Fruit fly (Drosophila melanogaster) whole organism, embryonic: Measurements from ENCODE around the gene CG5913.

Experiments
- Atf3 ChIP-seq: fragments of 200-800 bp; sonication (Bioruptor generic); optimal IDR thresholded peaks from 3 replicates; lab custom pipeline; 2016; ENCODE audit warnings: missing biosample characterization, missing genetic modification characterization
- B-H2 ChIP-seq: fragments of 200-800 bp; sonication (Bioruptor generic); optimal IDR thresholded peaks from 2 replicates; lab custom pipeline; 2018; ENCODE audit warnings: missing biosample characterization, mild to moderate bottlenecking, missing genetic modification characterization
- CG10462 ChIP-seq: fragments of 200-800 bp; sonication (Bioruptor generic); optimal IDR thresholded peaks from 2 replicates; lab custom pipeline; 2016; ENCODE audit warnings: missing biosample characterization, missing genetic modification characterization
- CG10654 ChIP-seq: fragments of 200-800 bp; sonication (Bioruptor generic); optimal IDR thresholded peaks from 2 replicates; lab custom pipeline; 2016; ENCODE audit warnings: missing biosample characterization, missing genetic modification characterization
- CG10959 ChIP-seq: fragments of 200-800 bp; sonication (Bioruptor generic); IDR thresholded peaks from 2 replicates; pipeline ENCODE4 v1.3.6; 2022; ENCODE audit warnings: missing biosample characterization, missing genetic modification characterization
- CG12155 ChIP-seq: fragments of 200-800 bp; sonication (Bioruptor generic); optimal IDR thresholded peaks from 3 replicates; lab custom pipeline; 2016; ENCODE audit warnings: missing biosample characterization, missing genetic modification characterization
- CG13424 ChIP-seq: fragments of 200-800 bp; sonication (Bioruptor generic); optimal IDR thresholded peaks from 2 replicates; lab custom pipeline; 2019; ENCODE audit warnings: missing biosample characterization, mild to moderate bottlenecking, missing genetic modification characterization, moderate library complexity
- CG14965 ChIP-seq: fragments of 200-800 bp; sonication (Bioruptor generic); optimal IDR thresholded peaks from 2 replicates; lab custom pipeline; 2016; ENCODE audit warnings: missing biosample characterization, missing genetic modification characterization, borderline replicate concordance
- CG15479 ChIP-seq: fragments of 200-800 bp; sonication (Bioruptor generic); optimal IDR thresholded peaks from 3 replicates; lab custom pipeline; 2019; ENCODE audit warnings: missing biosample characterization, mild to moderate bottlenecking, missing genetic modification characterization, moderate library complexity
- CG16779 ChIP-seq: fragments of 200-800 bp; sonication (Bioruptor generic); IDR thresholded peaks from 2 replicates; pipeline ENCODE4 v1.3.6; 2022; ENCODE audit warnings: missing biosample characterization, missing genetic modification characterization
- CG18764 ChIP-seq: fragments of 200-800 bp; sonication (Bioruptor generic); optimal IDR thresholded peaks from 3 replicates; lab custom pipeline; 2016; ENCODE audit warnings: missing biosample characterization, missing genetic modification characterization
- CG2120 ChIP-seq: fragments of 200-800 bp; sonication (Bioruptor generic); optimal IDR thresholded peaks from 3 replicates; lab custom pipeline; 2016; ENCODE audit warnings: missing biosample characterization, missing genetic modification characterization
- CG30431 ChIP-seq: fragments of 200-800 bp; sonication (Bioruptor generic); optimal IDR thresholded peaks from 2 replicates; lab custom pipeline; 2017; ENCODE audit warnings: missing biosample characterization, missing genetic modification characterization
- CG3065 ChIP-seq: fragments of 200-800 bp; sonication (Bioruptor generic); optimal IDR thresholded peaks from 2 replicates; lab custom pipeline; 2016; ENCODE audit warnings: missing biosample characterization, missing genetic modification characterization
- CG32532 ChIP-seq: fragments of 200-800 bp; sonication (Bioruptor generic); IDR thresholded peaks from 2 replicates; pipeline ENCODE4 v1.3.6; 2022; ENCODE audit warnings: missing biosample characterization, missing genetic modification characterization
- CG33557 ChIP-seq: fragments of 200-800 bp; sonication (Bioruptor generic); optimal IDR thresholded peaks from 2 replicates; lab custom pipeline; 2019; ENCODE audit warnings: missing biosample characterization, mild to moderate bottlenecking, missing genetic modification characterization, moderate library complexity
- CG42726 ChIP-seq: fragments of 200-800 bp; sonication (Bioruptor generic); IDR thresholded peaks from 2 replicates; pipeline ENCODE4 v1.3.6; 2022; ENCODE audit warnings: missing biosample characterization, missing genetic modification characterization; ENCODE audit not compliant: partially characterized antibody
- CG4282 ChIP-seq: fragments of 200-800 bp; sonication (Bioruptor generic); optimal IDR thresholded peaks from 2 replicates; lab custom pipeline; 2016; ENCODE audit warnings: missing biosample characterization, missing genetic modification characterization
- CG4707 ChIP-seq: fragments of 200-800 bp; sonication (Bioruptor generic); optimal IDR thresholded peaks from 2 replicates; lab custom pipeline; 2018; ENCODE audit warnings: missing biosample characterization, mild to moderate bottlenecking, missing genetic modification characterization, moderate library complexity
- CG4854 ChIP-seq: fragments of 200-800 bp; sonication (Bioruptor generic); optimal IDR thresholded peaks from 2 replicates; lab custom pipeline; 2016; ENCODE audit warnings: missing biosample characterization, missing genetic modification characterization, inconsistent platforms
- CG5953 ChIP-seq: fragments of 200-800 bp; sonication (Bioruptor generic); IDR thresholded peaks from 2 replicates; pipeline ENCODE4 v1.3.6; 2022; ENCODE audit warnings: missing biosample characterization, missing genetic modification characterization
- CG8388 ChIP-seq: fragments of 200-800 bp; sonication (Bioruptor generic); optimal IDR thresholded peaks from 2 replicates; lab custom pipeline; 2019; ENCODE audit warnings: missing biosample characterization, mild to moderate bottlenecking, missing genetic modification characterization, moderate library complexity
- D19A ChIP-seq: fragments of 200-800 bp; optimal IDR thresholded peaks from 3 replicates; lab custom pipeline; 2019; ENCODE audit warnings: missing biosample characterization, mild to moderate bottlenecking, missing genetic modification characterization, moderate library complexity
- Dek ChIP-seq: fragments of 200-800 bp; sonication (Bioruptor generic); optimal IDR thresholded peaks from 3 replicates; lab custom pipeline; 2019; ENCODE audit warnings: missing biosample characterization, mild to moderate bottlenecking, missing genetic modification characterization, moderate library complexity
- Ets65A ChIP-seq: fragments of 200-800 bp; sonication (Bioruptor generic); peaks from one replicate; lab custom pipeline; 2016; ENCODE audit warnings: missing biosample characterization, missing genetic modification characterization
- Fer1 ChIP-seq: fragments of 200-800 bp; sonication (Bioruptor generic); optimal IDR thresholded peaks from 2 replicates; lab custom pipeline; 2017; ENCODE audit warnings: missing biosample characterization, mild to moderate bottlenecking, missing genetic modification characterization
- Hsf ChIP-seq: fragments of 200-800 bp; sonication (Bioruptor generic); optimal IDR thresholded peaks from 3 replicates; lab custom pipeline; 2016; ENCODE audit warnings: missing biosample characterization, missing genetic modification characterization
- Nf-YA ChIP-seq: fragments of 200-800 bp; sonication (Bioruptor generic); IDR thresholded peaks from 2 replicates; pipeline ENCODE4 v1.3.6; 2022; ENCODE audit warnings: missing biosample characterization, missing genetic modification characterization
- Sry-β ChIP-seq: fragments of 200-800 bp; sonication (Bioruptor generic); optimal IDR thresholded peaks from 2 replicates; lab custom pipeline; 2018; ENCODE audit warnings: missing biosample characterization, mild to moderate bottlenecking, missing genetic modification characterization, moderate library complexity
- al ChIP-seq: fragments of 200-800 bp; sonication (Bioruptor generic); IDR thresholded peaks from 2 replicates; pipeline ENCODE4 v1.3.6; 2022; ENCODE audit warnings: missing biosample characterization, missing genetic modification characterization
- amos ChIP-seq: fragments of 200-800 bp; sonication (Bioruptor generic); IDR thresholded peaks from 2 replicates; pipeline ENCODE4 v1.3.6; 2022; ENCODE audit warnings: missing biosample characterization, missing genetic modification characterization; ENCODE audit not compliant: partially characterized antibody
- ato ChIP-seq: fragments of 200-800 bp; sonication (Bioruptor generic); IDR thresholded peaks from 2 replicates; pipeline ENCODE4 v1.3.6; 2022; ENCODE audit warnings: missing biosample characterization, missing genetic modification characterization; ENCODE audit not compliant: partially characterized antibody
- corto ChIP-seq: fragments of 200-800 bp; sonication (Bioruptor generic); optimal IDR thresholded peaks from 2 replicates; lab custom pipeline; 2016; ENCODE audit warnings: missing biosample characterization, mild to moderate bottlenecking, missing genetic modification characterization, moderate library complexity
- dpn ChIP-seq, 2 experiments: fragments of 200-800 bp; sonication (Bioruptor generic); optimal IDR thresholded peaks; 3 replicates each; lab custom pipeline; 2016; ENCODE audit warnings: missing biosample characterization in 2 of 2, missing genetic modification characterization in 2 of 2
- dysf ChIP-seq: fragments of 200-800 bp; sonication (Bioruptor generic); IDR thresholded peaks from 3 replicates; pipeline ENCODE4 v1.3.6; 2022; ENCODE audit warnings: missing biosample characterization, missing genetic modification characterization
- esg ChIP-seq: fragments of 200-800 bp; sonication (Bioruptor generic); conservative IDR thresholded peaks from 2 replicates; pipeline ENCODE4 v1.3.6; 2022; ENCODE audit warnings: missing biosample characterization, missing genetic modification characterization
- fd102C ChIP-seq: fragments of 200-800 bp; sonication (Bioruptor generic); optimal IDR thresholded peaks from 2 replicates; lab custom pipeline; 2018; ENCODE audit warnings: missing biosample characterization, mild to moderate bottlenecking, missing genetic modification characterization, moderate library complexity
- gem ChIP-seq: fragments of 200-800 bp; sonication (Bioruptor generic); optimal IDR thresholded peaks from 2 replicates; lab custom pipeline; 2019; ENCODE audit warnings: missing biosample characterization, mild to moderate bottlenecking, missing genetic modification characterization, moderate library complexity
- gsb-n ChIP-seq: fragments of 200-800 bp; sonication (Bioruptor generic); optimal IDR thresholded peaks from 3 replicates; lab custom pipeline; 2018; ENCODE audit warnings: missing biosample characterization, mild to moderate bottlenecking, missing genetic modification characterization
- inv ChIP-seq: fragments of 200-800 bp; sonication (Bioruptor generic); IDR thresholded peaks from 2 replicates; pipeline ENCODE4 v1.3.6; 2022; ENCODE audit warnings: missing biosample characterization, missing genetic modification characterization; ENCODE audit not compliant: partially characterized antibody
- jumu ChIP-seq: fragments of 200-800 bp; sonication (Bioruptor generic); optimal IDR thresholded peaks from 3 replicates; lab custom pipeline; 2016; ENCODE audit warnings: missing biosample characterization, missing genetic modification characterization
- lbe ChIP-seq: fragments of 200-800 bp; sonication (Bioruptor generic); optimal IDR thresholded peaks from 2 replicates; lab custom pipeline; 2016; ENCODE audit warnings: missing biosample characterization, mild to moderate bottlenecking, missing genetic modification characterization
- mld ChIP-seq: fragments of 200-800 bp; sonication (Bioruptor generic); IDR thresholded peaks from 3 replicates; pipeline ENCODE4 v1.3.6; 2022; ENCODE audit warnings: missing biosample characterization, missing genetic modification characterization; ENCODE audit not compliant: partially characterized antibody
- nerfin-1 ChIP-seq: fragments of 200-800 bp; sonication (Bioruptor generic); optimal IDR thresholded peaks from 3 replicates; lab custom pipeline; 2019; ENCODE audit warnings: missing biosample characterization, mild to moderate bottlenecking, missing genetic modification characterization, moderate library complexity
- p53 ChIP-seq: fragments of 200-800 bp; sonication (Bioruptor generic); optimal IDR thresholded peaks from 2 replicates; lab custom pipeline; 2016; ENCODE audit warnings: missing biosample characterization, missing genetic modification characterization
- peb ChIP-seq: fragments of 200-800 bp; sonication (Bioruptor generic); IDR thresholded peaks from 2 replicates; pipeline ENCODE4 v1.3.6; 2022; ENCODE audit warnings: missing biosample characterization, missing genetic modification characterization
- prd ChIP-seq, 3 experiments: fragments of >200 bp in 2 of 3; fragments of 200-800 bp in 1 of 3; sonication (Bioruptor generic) in 1 of 3; optimal IDR thresholded peaks in 2 of 3; IDR thresholded peaks in 1 of 3; 2 replicates in 2 of 3; 3 replicates in 1 of 3; pipeline versions ENCODE4 v1.3.6 to Lab custom; 2017 to 2022; ENCODE audit warnings: missing biosample characterization in 1 of 3, missing genetic modification characterization in 1 of 3
- sens-2 ChIP-seq: fragments of 200-800 bp; sonication (Bioruptor generic); IDR thresholded peaks from 2 replicates; pipeline ENCODE4 v1.3.6; 2022; ENCODE audit warnings: missing biosample characterization, missing genetic modification characterization
- tap ChIP-seq: fragments of 200-800 bp; optimal IDR thresholded peaks from 3 replicates; lab custom pipeline; 2019; ENCODE audit warnings: missing biosample characterization, mild to moderate bottlenecking, missing genetic modification characterization, moderate library complexity
- trem ChIP-seq: fragments of 200-800 bp; optimal IDR thresholded peaks from 3 replicates; lab custom pipeline; 2019; ENCODE audit warnings: missing biosample characterization, mild to moderate bottlenecking, missing genetic modification characterization, moderate library complexity
- unc-4 ChIP-seq: fragments of 200-800 bp; sonication (Bioruptor generic); IDR thresholded peaks from 2 replicates; pipeline ENCODE4 v1.3.6; 2022; ENCODE audit warnings: missing biosample characterization, missing genetic modification characterization; ENCODE audit not compliant: partially characterized antibody

CG5913 gene

DNA sequence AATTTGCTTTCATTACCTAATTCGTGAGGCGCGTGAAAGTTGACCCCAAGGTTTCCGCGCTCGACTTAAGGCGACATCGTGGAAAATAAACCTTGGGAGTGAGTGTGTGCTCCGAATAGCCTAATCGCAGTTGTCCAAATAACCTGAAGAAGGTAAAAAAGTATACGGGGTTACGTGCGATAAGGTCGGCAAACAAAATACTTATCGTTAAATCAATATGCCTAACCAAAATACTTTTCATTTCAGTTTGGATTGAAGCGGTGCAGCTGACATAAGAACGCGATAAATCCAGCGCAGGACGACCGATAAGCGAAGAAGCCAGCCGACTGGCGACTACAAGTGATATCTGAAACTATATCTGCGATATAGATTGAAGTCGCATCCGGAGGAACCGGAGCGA, 8.2 kb upstream of the CG5913 start (continued):
- TF ChIP-seq CG18764 (GFP tag; lab: Kevin White, UChicago) (no peak), CG15479 (GFP tag; lab: Kevin White, UChicago) (peak; percentile 30), CG2120 (GFP tag; lab: Kevin White, UChicago) (no peak), CG10654 (no peak), gsb-n (tag; lab: Kevin White, UChicago) (peak; percentile 38), sens-2 (GFP tag; lab: Robert Waterston, UW) (peak; percentile 77), CG5953 (GFP tag; lab: Robert Waterston, UW) (0 out of 2 replicates have a peak, but pooled peaks have one; percentile 40), amos (no peak), fd102C (peak; percentile 34), dpn (GFP tag; optimal IDR thresholded peaks at IDR 0.05; lab: Kevin White, UChicago) (no peak), esg (GFP tag; lab: Robert Waterston, UW) (no peak), gem (tag; lab: Kevin White, UChicago) (peak; percentile 31), lbe (GFP tag; lab: Kevin White, UChicago) (no peak), CG33557 (GFP tag; lab: Kevin White, UChicago) (peak; percentile 77), CG14965 (GFP tag; lab: Kevin White, UChicago) (no peak), CG3065 (no peak), CG4282 (GFP tag; lab: Kevin White, UChicago) (no peak), Ets65A (GFP tag; lab: Kevin White, UChicago) (no peak), p53 (GFP tag; lab: Kevin White, UChicago) (no peak), CG8388 (GFP tag; lab: Kevin White, UChicago) (no peak), CG16779 (GFP tag; lab: Robert Waterston, UW) (no peak), ato (no peak), Fer1 (GFP tag; lab: Kevin White, UChicago) (peak; percentile 29), Dek (no peak), inv (GFP tag; lab: Robert Waterston, UW) (no peak), Hsf (GFP tag; lab: Kevin White, UChicago) (no peak), CG4707 (GFP tag; lab: Kevin White, UChicago) (peak; percentile 77), al (GFP tag; lab: Robert Waterston, UW) (no peak), tap (tag; lab: Kevin White, UChicago) (no peak), CG10462 (no peak), B-H2 (GFP tag; lab: Kevin White, UChicago) (no peak), corto (GFP tag; lab: Kevin White, UChicago) (no peak), Nf-YA (GFP tag; lab: Robert Waterston, UW) (peak; percentile 27; the same call in 1 of the 2 replicates), Sry-β (GFP tag; lab: Kevin White, UChicago) (no peak), Atf3 (GFP tag; lab: Kevin White, UChicago) (no peak), jumu (no peak), CG42726 (GFP tag; lab: Robert Waterston, UW) (no peak), D19A (tag; lab: Kevin White, UChicago) (no peak), CG13424 (peak; percentile 22), CG12155 (GFP tag; lab: Kevin White, UChicago) (no peak), CG4854 (GFP tag; lab: Kevin White, UChicago) (no peak), trem (no peak), unc-4 (no peak), mld (GFP tag; lab: Robert Waterston, UW) (no peak), prd (optimal IDR thresholded peaks at IDR 0.05; lab: Kevin White, UChicago) (no peak), prd (GFP tag; IDR thresholded peaks at IDR 0.05; lab: Robert Waterston, UW) (no peak), CG30431 (GFP tag; lab: Kevin White, UChicago) (no peak), CG10959 (GFP tag; lab: Robert Waterston, UW) (peak; percentile 43), nerfin-1 (tag; lab: Kevin White, UChicago) (peak; percentile 21), CG32532 (no peak), peb (GFP tag; lab: Robert Waterston, UW) (no peak), dysf (GFP tag; lab: Robert Waterston, UW) (no peak)
